Worm (Caenorhabditis elegans) whole organism, young adult: ENCODE results near the gene tos-1.

Source experiments
- attf-5 ChIP-seq: fragments of 200-800 bp; sonication (Bioruptor generic); optimal IDR thresholded peaks from 2 replicates; lab custom pipeline; 2018; ENCODE audit warnings: mild to moderate bottlenecking, missing genetic modification characterization, missing compliant biosample characterization
- efl-1 ChIP-seq: fragments of 150-350 bp; optimal IDR thresholded peaks from 2 replicates; lab custom pipeline; 2014; ENCODE audit warnings: missing biosample characterization, missing genetic modification reagents, missing genetic modification characterization
- fkh-3 ChIP-seq: sonication (generic microtip); optimal IDR thresholded peaks from 2 replicates; lab custom pipeline; 2016; ENCODE audit warnings: mild to moderate bottlenecking, missing genetic modification characterization, missing compliant biosample characterization
- hmg-20 ChIP-seq: fragments of 200-800 bp; sonication (Bioruptor generic); IDR thresholded peaks from 2 replicates; pipeline ENCODE4 v1.3.6; 2022; ENCODE audit warnings: missing genetic modification reagents, missing genetic modification characterization, missing compliant biosample characterization
- lin-26 ChIP-seq: fragments of 200-800 bp; sonication (Bioruptor generic); IDR thresholded peaks from 2 replicates; pipeline ENCODE4 v1.3.6; 2022; ENCODE audit warnings: missing genetic modification reagents, missing genetic modification characterization, missing compliant biosample characterization
- lin-35 ChIP-seq, 3 experiments: fragments of 150-350 bp in 2 of 3; sonication (generic microtip) in 1 of 3; optimal IDR thresholded peaks; 2 replicates each; lab custom pipeline; 2014 to 2018; ENCODE audit warnings: missing biosample characterization in 3 of 3, missing genetic modification characterization in 3 of 3, missing genetic modification reagents in 3 of 3
- lir-1 ChIP-seq: fragments of 200-800 bp; sonication (Bioruptor generic); conservative IDR thresholded peaks from 2 replicates; pipeline ENCODE4 v1.3.6; 2022; ENCODE audit warnings: missing genetic modification reagents, missing genetic modification characterization, missing compliant biosample characterization
- nhr-90 ChIP-seq: sonication (generic microtip); optimal IDR thresholded peaks from 2 replicates; lab custom pipeline; 2016; ENCODE audit warnings: missing genotype, mild to moderate bottlenecking, missing genetic modification characterization, missing compliant biosample characterization
- pha-4 ChIP-seq: fragments of 150-350 bp; sonication (generic microtip); optimal IDR thresholded peaks from 2 replicates; lab custom pipeline; 2014; ENCODE audit warnings: missing biosample characterization, missing genetic modification reagents, missing genetic modification characterization

DNA sequence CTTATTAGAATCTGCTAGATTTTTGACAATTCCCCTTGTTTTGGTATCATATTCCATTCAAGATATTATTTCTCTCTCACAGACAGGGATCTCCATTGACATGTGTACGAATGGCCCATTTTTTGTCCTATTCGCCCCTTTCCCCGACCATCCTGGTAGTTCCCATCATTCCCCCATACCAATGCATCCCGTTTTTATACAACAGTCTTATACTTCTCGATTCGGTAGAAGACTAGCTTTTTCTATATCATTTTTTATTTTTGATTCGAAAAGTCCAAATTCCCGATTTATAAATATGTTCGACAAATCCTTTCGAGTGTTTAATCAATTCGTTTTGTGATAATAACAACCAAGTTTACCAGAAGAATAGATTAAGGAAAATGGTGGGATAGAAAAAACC, 17.1 kb downstream of the tos-1 start:
- TF ChIP-seq nhr-90 (tag; lab: Kevin White, UChicago) (no peak), fkh-3 (tag; lab: Kevin White, UChicago) (no peak), hmg-20 (no peak), pha-4 (no peak), efl-1 (GFP tag; lab: Kevin White, UChicago) (no peak), lir-1 (no peak), attf-5 (no peak), lin-26 (peak; percentile 55; the same call in 1 of the 2 replicates), lin-35 (GFP tag; optimal IDR thresholded peaks at IDR 0.05; lab: Kevin White, UChicago) (peak in 1 of 3 experiments; percentile 12)
